Worm (Caenorhabditis elegans): ENCODE results near the gene T06D8.2.

The T06D8.2 gene

DNA sequence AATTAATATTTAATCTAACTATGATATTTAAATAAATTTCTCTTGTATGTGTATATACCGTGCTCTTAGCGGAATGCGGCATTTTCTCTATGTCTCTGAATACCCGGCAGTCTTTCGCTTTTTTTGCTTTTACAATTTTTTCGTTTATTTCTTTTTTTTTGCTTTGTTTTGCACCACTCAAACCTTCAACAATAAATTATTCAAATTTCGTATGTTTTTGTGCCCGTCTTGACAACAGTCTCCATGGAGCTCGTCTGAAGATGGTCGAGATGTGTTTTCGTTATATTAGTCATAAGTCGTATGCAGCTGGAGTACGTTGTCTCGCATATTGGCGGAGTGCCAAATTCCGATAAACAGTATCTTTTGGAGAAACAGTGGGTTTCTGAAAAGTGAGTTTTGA, at the start of gene T06D8.2:
Gene T06D8.2 (plus strand): TSS at position 301 of the 400 bp plus-strand sequence.
- no peak for TF ChIP-seq unc-62 (GFP tag; optimal IDR thresholded peaks at IDR 0.05)

DNA sequence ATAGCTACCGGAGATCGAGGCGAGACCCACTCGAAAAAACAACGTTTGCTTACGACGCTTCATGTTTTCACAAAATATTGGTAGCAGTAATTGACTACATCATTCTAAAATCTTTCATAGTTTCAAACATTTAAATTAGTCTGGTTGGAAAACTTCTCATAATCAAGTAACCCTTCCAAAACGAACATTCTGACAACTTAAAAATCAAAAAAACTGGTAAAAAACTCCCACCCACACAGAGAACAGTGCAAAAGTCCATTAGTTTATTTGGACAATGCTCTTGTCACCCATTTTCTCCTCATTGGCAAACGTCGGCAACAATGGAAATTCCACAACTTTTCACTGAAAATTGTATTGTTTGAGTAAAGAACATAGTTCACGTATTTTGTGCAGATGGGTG, 49.1 kb upstream of the T06D8.2 start, which contains the start of gene F37H8.6:
Gene F37H8.6 (minus strand): TSS at position 101 of the 400 bp plus-strand sequence.
- no peak for TF ChIP-seq unc-62 (GFP tag; optimal IDR thresholded peaks at IDR 0.05)

ce11 chrII:11178737-11179136, 47.7 kb upstream of the T06D8.2 start:
- no peak for TF ChIP-seq unc-62 (GFP tag; optimal IDR thresholded peaks at IDR 0.05)

DNA sequence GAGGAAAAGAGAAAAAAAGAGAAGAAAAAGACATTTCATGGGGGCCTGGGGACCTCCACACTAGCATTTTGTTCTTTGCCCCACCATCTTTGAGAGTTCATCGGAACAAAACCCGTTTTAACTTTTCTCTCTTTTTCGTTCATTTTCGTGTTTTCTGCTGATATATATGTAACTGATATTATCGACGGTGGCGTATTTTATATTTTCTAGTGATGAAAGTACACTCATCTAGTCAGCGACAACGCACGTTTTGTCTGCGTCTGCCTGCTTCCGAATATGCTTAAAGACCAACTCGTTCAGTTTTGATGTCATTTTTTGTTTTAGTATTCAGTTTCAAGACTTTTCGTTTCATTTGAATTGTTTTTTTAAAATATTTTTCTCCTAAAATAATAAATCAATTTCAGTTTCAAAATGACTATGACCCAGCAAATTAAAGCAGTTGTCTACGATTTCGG, 45.2 kb upstream of the T06D8.2 start, which contains the start of gene bigr-1:
Gene bigr-1 (plus strand): TSS at position 405 of the 455 bp plus-strand sequence.
- TF ChIP-seq unc-62 (GFP tag; optimal IDR thresholded peaks at IDR 0.05), result no peak

DNA sequence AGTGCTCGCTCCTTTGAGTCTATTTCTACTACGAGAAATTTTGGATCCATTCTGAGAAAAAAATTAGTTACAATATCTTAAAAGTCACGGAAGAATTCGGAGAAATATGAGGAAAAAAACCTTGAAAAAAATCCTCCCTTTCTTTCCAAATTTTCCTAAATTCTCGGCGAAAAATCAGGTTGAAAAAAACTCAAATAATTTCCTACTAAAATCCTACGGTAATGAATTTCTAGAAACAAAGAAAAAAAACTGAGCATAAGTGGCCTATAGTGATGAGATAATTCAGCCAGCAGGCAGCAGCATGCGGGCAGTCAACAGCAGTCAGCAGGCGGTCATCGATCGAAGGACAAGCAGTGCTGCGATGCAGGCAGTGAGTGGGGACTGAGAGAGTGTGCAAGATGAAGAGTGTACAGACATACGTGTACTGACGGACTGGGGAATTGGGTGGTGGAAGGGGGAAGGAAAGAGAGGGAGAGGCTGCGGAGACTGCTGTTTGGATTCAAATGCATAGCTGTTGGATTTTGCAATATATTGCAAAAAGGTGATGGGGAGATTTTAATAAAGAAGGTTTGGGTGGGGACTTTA, 41.6 kb upstream of the T06D8.2 start, which contains the start of gene lir-3:
Gene lir-3 (minus strand): TSS at position 51 of the 585 bp plus-strand sequence.
- no peak for TF ChIP-seq unc-62 (GFP tag; optimal IDR thresholded peaks at IDR 0.05)

- TF ChIP-seq unc-62 (GFP tag; optimal IDR thresholded peaks at IDR 0.05), result no peak
These were observed 40.8 kb upstream of the T06D8.2 start, which contains the start of gene sfxn-1.2 for ce11 chrII:11185728-11186127. TSS of gene sfxn-1.2 (plus strand) at chrII:11186028.

ce11 chrII:11188026-11188425, 38.5 kb upstream of the T06D8.2 start, which contains the start of gene F37H8.5:
TSS of gene F37H8.5 (plus strand) at chrII:11188206.
- no peak for TF ChIP-seq unc-62 (GFP tag; optimal IDR thresholded peaks at IDR 0.05)

- TF ChIP-seq unc-62 (GFP tag; optimal IDR thresholded peaks at IDR 0.05), result no peak
These were observed 34.0 kb upstream of the T06D8.2 start for ce11 chrII:11192488-11192887.

DNA sequence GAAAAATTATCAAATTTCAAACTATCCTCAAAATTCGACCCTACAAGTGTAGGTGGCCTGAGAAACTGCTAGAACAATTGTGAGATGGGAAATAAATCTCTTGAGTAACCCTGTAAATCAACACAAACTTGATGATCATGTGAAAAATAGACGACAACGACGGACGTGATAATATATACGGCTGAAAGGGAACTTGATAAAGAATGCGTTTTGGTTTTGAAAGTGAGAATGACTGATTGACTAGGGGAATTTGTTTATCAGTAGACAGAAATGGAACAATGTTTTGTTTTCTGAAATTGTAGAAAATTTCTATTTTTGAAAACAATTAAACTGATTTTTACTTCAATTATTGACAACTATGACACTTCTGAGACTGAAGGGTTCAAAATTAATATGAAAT, 33.0 kb upstream of the T06D8.2 start:
- no peak for TF ChIP-seq unc-62 (GFP tag; optimal IDR thresholded peaks at IDR 0.05)

DNA sequence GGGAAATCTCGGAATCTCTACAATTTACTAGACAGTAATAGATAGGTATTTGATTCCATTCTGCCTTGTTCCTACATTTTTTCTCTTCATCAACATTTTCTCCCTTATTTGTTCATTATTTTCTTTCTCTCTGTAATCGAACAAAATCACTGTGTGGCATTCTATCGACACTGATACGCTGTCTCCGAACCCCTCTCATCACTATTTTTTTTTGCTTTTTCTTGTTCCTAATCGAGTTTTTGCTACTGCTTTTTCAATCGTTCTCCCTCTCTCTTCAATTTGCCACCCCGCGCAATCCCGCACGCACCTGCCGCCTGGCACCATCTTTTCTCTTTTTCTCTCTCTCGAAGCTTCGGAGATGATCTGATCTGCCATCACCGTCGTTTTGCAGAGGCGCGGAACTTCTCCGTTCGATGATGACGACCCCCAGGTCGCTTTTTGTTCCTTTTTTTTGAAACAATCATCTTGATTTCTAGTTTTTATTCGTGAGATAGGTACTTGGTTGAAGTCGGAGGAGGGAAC, 26.2 kb upstream of the T06D8.2 start:
- no peak for TF ChIP-seq unc-62 (GFP tag; optimal IDR thresholded peaks at IDR 0.05)

- no peak for TF ChIP-seq unc-62 (GFP tag; optimal IDR thresholded peaks at IDR 0.05)
These were observed 23.8 kb upstream of the T06D8.2 start, which contains the start of gene srap-1 for ce11 chrII:11202581-11203271. TSS of gene srap-1 (plus strand) at chrII:11203221.

DNA sequence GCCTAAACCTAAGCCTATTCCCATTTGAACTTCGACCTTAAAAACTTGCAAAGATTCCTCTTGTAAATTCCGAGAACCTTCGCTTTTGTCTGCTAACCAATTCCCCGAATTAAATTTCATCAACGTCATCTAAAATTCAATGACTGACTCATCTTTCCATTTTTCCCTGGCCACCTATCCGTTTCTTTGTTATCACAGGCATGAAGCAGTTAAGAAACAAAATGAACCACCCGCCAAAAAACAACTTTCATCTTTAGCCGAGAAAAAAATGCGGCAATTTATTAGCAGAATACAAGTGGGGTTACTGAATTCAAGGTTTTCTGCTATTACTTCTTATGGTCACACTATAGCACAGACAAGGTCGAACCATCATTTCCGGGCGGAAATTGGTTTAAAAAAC, 21.7 kb upstream of the T06D8.2 start:
- TF ChIP-seq unc-62 (GFP tag; optimal IDR thresholded peaks at IDR 0.05), result no peak

DNA sequence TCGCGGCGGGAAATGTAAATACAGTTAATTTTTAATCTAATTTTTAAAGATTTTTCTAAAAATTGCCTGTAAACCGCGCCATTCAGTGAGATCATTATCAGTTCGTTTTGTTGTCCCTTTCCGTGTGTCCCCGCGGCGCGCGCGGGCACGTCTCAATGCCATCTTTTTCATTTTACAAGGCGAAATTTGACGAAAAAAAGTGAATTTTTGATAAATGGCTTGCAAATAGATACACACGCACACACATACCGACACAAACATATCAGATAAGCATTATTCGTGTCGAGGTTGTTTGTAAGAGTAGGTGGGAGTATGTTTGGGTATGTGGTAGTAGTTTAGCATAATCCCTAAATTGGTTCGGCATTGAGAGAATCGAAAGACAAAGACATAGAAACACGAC, 20.7 kb upstream of the T06D8.2 start:
- TF ChIP-seq unc-62 (GFP tag; optimal IDR thresholded peaks at IDR 0.05), result no peak

ce11 chrII:11221771-11222355, 4.6 kb upstream of the T06D8.2 start, which contains the start of gene plpr-1:
TSS of gene plpr-1 (plus strand) at chrII:11222305.
- TF ChIP-seq unc-62 (GFP tag; optimal IDR thresholded peaks at IDR 0.05), result no peak

ce11 chrII:11224045-11224481, 2.4 kb upstream of the T06D8.2 start:
- TF ChIP-seq unc-62 (GFP tag; optimal IDR thresholded peaks at IDR 0.05), result no peak

DNA sequence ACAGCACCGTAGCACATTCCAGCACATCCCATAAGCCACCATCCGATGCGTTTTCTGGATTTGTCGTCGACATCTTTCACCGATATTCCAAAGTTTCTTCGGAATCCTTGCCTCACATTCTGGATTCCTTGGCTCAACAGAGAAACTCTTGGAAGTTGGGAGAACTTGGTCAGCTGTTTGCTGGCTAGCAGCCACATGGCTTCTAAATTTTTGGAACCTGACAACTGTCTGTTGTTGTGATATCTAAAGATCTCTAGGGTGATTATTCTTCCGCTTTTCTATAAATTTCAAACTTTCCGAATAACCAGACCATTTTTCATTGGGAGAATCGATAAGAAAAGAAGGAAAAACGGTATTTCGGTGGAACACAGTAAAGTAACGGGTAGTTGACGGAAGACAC, 8.3 kb downstream of the T06D8.2 start, which contains the start of gene cox-15:
Gene cox-15 (minus strand): TSS at position 202 of the 400 bp plus-strand sequence.
- no peak for TF ChIP-seq unc-62 (GFP tag; optimal IDR thresholded peaks at IDR 0.05)

Data from whole organism, dauer.